Worm (Caenorhabditis elegans): ENCODE measurements around the gene grl-6.

The grl-6 gene

ce11 chrX:6410177-6410765 is 40.5 kb downstream of the grl-6 start, which contains the start of gene mup-2:
mup-2 (minus strand) TSS chrX:6410227.
- TF ChIP-seq elt-3 (tag; optimal IDR thresholded peaks at IDR 0.05) (no peak), unc-55 (GFP tag; optimal IDR thresholded peaks at IDR 0.05) (no peak), F13H6.1 (tag; optimal IDR thresholded peaks at IDR 0.05) (peak; percentile 87), ztf-4 (tag; optimal IDR thresholded peaks at IDR 0.05) (no peak), skn-1 (tag; optimal IDR thresholded peaks at IDR 0.05) (no peak), nhr-129 (tag; optimal IDR thresholded peaks at IDR 0.05) (peak; percentile 61), nhr-23 (tag; optimal IDR thresholded peaks at IDR 0.05) (no peak), unc-62 (GFP tag; optimal IDR thresholded peaks at IDR 0.05) (no peak), C34F6.9 (tag; optimal IDR thresholded peaks at IDR 0.05) (peak; percentile 3), snpc-4 (tag; optimal IDR thresholded peaks at IDR 0.05) (no peak), sem-4 (tag; optimal IDR thresholded peaks at IDR 0.05) (no peak), nhr-6 (tag; optimal IDR thresholded peaks at IDR 0.05) (no peak), sma-3 (GFP tag; optimal IDR thresholded peaks at IDR 0.05) (no peak), mdl-1 (tag; optimal IDR thresholded peaks at IDR 0.05) (no peak), ztf-11 (tag; optimal IDR thresholded peaks at IDR 0.05) (no peak), ama-1 (optimal IDR thresholded peaks at IDR 0.05) (no peak), ztf-1 (GFP tag; conservative IDR thresholded peaks at IDR 0.05) (no peak), aly-2 (tag; optimal IDR thresholded peaks at IDR 0.05) (no peak), mbf-1 (tag; optimal IDR thresholded peaks at IDR 0.05) (no peak), peb-1 (tag; optimal IDR thresholded peaks at IDR 0.05) (no peak), dmd-4 (tag; optimal IDR thresholded peaks at IDR 0.05) (no peak), sma-9 (GFP tag; optimal IDR thresholded peaks at IDR 0.05) (peak; percentile 80), sma-9 (tag; optimal IDR thresholded peaks at IDR 0.05) (no peak), lsy-2 (tag; optimal IDR thresholded peaks at IDR 0.05) (peak in 1 of 2 experiments; percentile 25), alr-1 (tag; optimal IDR thresholded peaks at IDR 0.05) (no peak)

- TF ChIP-seq ztf-11 (tag; optimal IDR thresholded peaks at IDR 0.05), result no peak
- TF ChIP-seq aly-2 (tag; optimal IDR thresholded peaks at IDR 0.05), result no peak
- TF ChIP-seq nhr-21 (tag; optimal IDR thresholded peaks at IDR 0.05), result no peak
- no peak for TF ChIP-seq alr-1 (tag; optimal IDR thresholded peaks at IDR 0.05)
- TF ChIP-seq C34F6.9 (tag; optimal IDR thresholded peaks at IDR 0.05), result no peak
- no peak for TF ChIP-seq ceh-16 (tag; optimal IDR thresholded peaks at IDR 0.05)
- TF ChIP-seq nhr-23 (tag; optimal IDR thresholded peaks at IDR 0.05), result no peak
- TF ChIP-seq fos-1 (tag; optimal IDR thresholded peaks at IDR 0.05), result no peak
- TF ChIP-seq nhr-77 (tag; optimal IDR thresholded peaks at IDR 0.05), result no peak
- TF ChIP-seq Y55F3AM.14 (GFP tag; optimal IDR thresholded peaks at IDR 0.05), result no peak
Observed at ce11 chrX:6408713-6409112, 42.0 kb downstream of the grl-6 start.

- peak; percentile 90 for TF ChIP-seq skn-1 (tag; optimal IDR thresholded peaks at IDR 0.05)
- peak; percentile 23 for TF ChIP-seq fos-1 (tag; optimal IDR thresholded peaks at IDR 0.05)
- TF ChIP-seq lin-13 (GFP tag; optimal IDR thresholded peaks at IDR 0.05), result no peak
- TF ChIP-seq lsy-2 (tag; optimal IDR thresholded peaks at IDR 0.05), result peak in 1 of 2 experiments; percentile 13
- TF ChIP-seq snpc-4 (tag; optimal IDR thresholded peaks at IDR 0.05), result no peak
Observed at ce11 chrX:6408286-6408685, 42.5 kb downstream of the grl-6 start.

- TF ChIP-seq lin-39 (tag; optimal IDR thresholded peaks at IDR 0.05) (no peak), alr-1 (tag; optimal IDR thresholded peaks at IDR 0.05) (no peak), sma-9 (GFP tag; optimal IDR thresholded peaks at IDR 0.05) (no peak), sma-9 (tag; optimal IDR thresholded peaks at IDR 0.05) (no peak), unc-62 (GFP tag; optimal IDR thresholded peaks at IDR 0.05) (no peak), ceh-16 (tag; optimal IDR thresholded peaks at IDR 0.05) (no peak), C34F6.9 (tag; optimal IDR thresholded peaks at IDR 0.05) (no peak), Y55F3AM.14 (GFP tag; optimal IDR thresholded peaks at IDR 0.05) (no peak), nhr-129 (tag; optimal IDR thresholded peaks at IDR 0.05) (no peak), mdl-1 (tag; optimal IDR thresholded peaks at IDR 0.05) (no peak), crh-2 (tag; optimal IDR thresholded peaks at IDR 0.05) (no peak), egl-27 (tag; optimal IDR thresholded peaks at IDR 0.05) (no peak), peb-1 (tag; optimal IDR thresholded peaks at IDR 0.05) (no peak), elt-1 (tag; optimal IDR thresholded peaks at IDR 0.05) (no peak), zag-1 (tag; optimal IDR thresholded peaks at IDR 0.05) (no peak), lin-11 (tag; optimal IDR thresholded peaks at IDR 0.05) (no peak), ama-1 (optimal IDR thresholded peaks at IDR 0.05) (no peak), nhr-12 (tag; optimal IDR thresholded peaks at IDR 0.05) (no peak), nhr-11 (tag; optimal IDR thresholded peaks at IDR 0.05) (no peak)
Observed at ce11 chrX:6407805-6408204, 42.9 kb downstream of the grl-6 start.

All from whole organism, L2 larva.